Worm (Caenorhabditis elegans) whole organism, late embryonic: ENCODE results near the gene sdpn-1.

Source experiments
- C38D4.7 ChIP-seq: fragments of 200-800 bp; sonication (Bioruptor generic); optimal IDR thresholded peaks from 2 replicates; lab custom pipeline; 2018; ENCODE audit warnings: mild to moderate bottlenecking, missing genetic modification characterization, moderate library complexity, missing compliant biosample characterization
- F13H6.1 ChIP-seq: sonication (generic microtip); optimal IDR thresholded peaks from 2 replicates; lab custom pipeline; 2016; ENCODE audit warnings: missing genetic modification characterization, missing compliant biosample characterization
- K02D7.2 ChIP-seq: sonication (generic microtip); optimal IDR thresholded peaks from 2 replicates; lab custom pipeline; 2017; ENCODE audit warnings: mild to moderate bottlenecking, missing genetic modification characterization, missing compliant biosample characterization
- K09A11.1 ChIP-seq: sonication (generic microtip); optimal IDR thresholded peaks from 2 replicates; lab custom pipeline; 2017; ENCODE audit warnings: antibody characterized with exemption, mild to moderate bottlenecking, missing genetic modification characterization, missing compliant biosample characterization; ENCODE audit not compliant: insufficient read depth
- Y22D7AL.16 ChIP-seq: sonication (generic microtip); optimal IDR thresholded peaks from 2 replicates; lab custom pipeline; 2016; ENCODE audit warnings: missing genetic modification characterization, missing compliant biosample characterization
- ahr-1 ChIP-seq: sonication (generic microtip); optimal IDR thresholded peaks from 2 replicates; lab custom pipeline; 2016; ENCODE audit warnings: missing genetic modification characterization, missing compliant biosample characterization
- ama-1 ChIP-seq: fragments of 150-350 bp; optimal IDR thresholded peaks from 2 replicates; lab custom pipeline; 2014
- ceh-18 ChIP-seq: sonication (generic microtip); optimal IDR thresholded peaks from 2 replicates; lab custom pipeline; 2016; ENCODE audit warnings: missing genetic modification characterization, missing compliant biosample characterization
- ceh-19 ChIP-seq: fragments of 200-800 bp; sonication (Bioruptor generic); optimal IDR thresholded peaks from 2 replicates; lab custom pipeline; 2018; ENCODE audit warnings: mild to moderate bottlenecking, missing genetic modification characterization, missing compliant biosample characterization
- ceh-22 ChIP-seq: sonication (generic microtip); optimal IDR thresholded peaks from 2 replicates; lab custom pipeline; 2017; ENCODE audit warnings: missing biosample characterization, missing genetic modification characterization
- ceh-31 ChIP-seq: sonication (generic microtip); optimal IDR thresholded peaks from 2 replicates; lab custom pipeline; 2016; ENCODE audit warnings: missing genetic modification characterization, missing compliant biosample characterization
- ceh-34 ChIP-seq: sonication (generic microtip); optimal IDR thresholded peaks from 2 replicates; lab custom pipeline; 2016; ENCODE audit warnings: mild to moderate bottlenecking, missing genetic modification characterization, missing compliant biosample characterization
- ceh-9 ChIP-seq: sonication (generic microtip); optimal IDR thresholded peaks from 2 replicates; lab custom pipeline; 2016; ENCODE audit warnings: mild to moderate bottlenecking, missing genetic modification characterization, inconsistent platforms, missing compliant biosample characterization
- che-1 ChIP-seq: sonication (generic microtip); optimal IDR thresholded peaks from 2 replicates; lab custom pipeline; 2016; ENCODE audit warnings: mild to moderate bottlenecking, missing genetic modification characterization, missing compliant biosample characterization
- elt-2 ChIP-seq: sonication (generic microtip); optimal IDR thresholded peaks from 2 replicates; lab custom pipeline; 2016; ENCODE audit warnings: missing genetic modification reagents, missing genetic modification characterization, missing compliant biosample characterization
- elt-4 ChIP-seq: sonication (generic microtip); optimal IDR thresholded peaks from 2 replicates; lab custom pipeline; 2016; ENCODE audit warnings: missing genetic modification characterization, missing compliant biosample characterization
- ets-4 ChIP-seq: sonication (generic microtip); optimal IDR thresholded peaks from 2 replicates; lab custom pipeline; 2016; ENCODE audit warnings: missing genetic modification characterization, missing compliant biosample characterization
- eyg-1 ChIP-seq: sonication (generic microtip); optimal IDR thresholded peaks from 2 replicates; lab custom pipeline; 2016; ENCODE audit warnings: missing genotype, missing genetic modification characterization, missing compliant biosample characterization
- fax-1 ChIP-seq: sonication (generic microtip); optimal IDR thresholded peaks from 2 replicates; lab custom pipeline; 2016; ENCODE audit warnings: missing genotype, missing genetic modification characterization, missing compliant biosample characterization
- hlh-13 ChIP-seq: fragments of 200-800 bp; sonication (Bioruptor generic); optimal IDR thresholded peaks from 2 replicates; lab custom pipeline; 2018; ENCODE audit warnings: mild to moderate bottlenecking, missing genetic modification characterization, missing compliant biosample characterization
- hlh-15 ChIP-seq: sonication (generic microtip); optimal IDR thresholded peaks from 2 replicates; lab custom pipeline; 2016; ENCODE audit warnings: missing genetic modification characterization, missing compliant biosample characterization
- hlh-30 ChIP-seq: sonication (generic microtip); optimal IDR thresholded peaks from 2 replicates; lab custom pipeline; 2017; ENCODE audit warnings: antibody characterized with exemption, missing genetic modification characterization, missing compliant biosample characterization; ENCODE audit not compliant: insufficient read depth
- hlh-6 ChIP-seq: sonication (generic microtip); optimal IDR thresholded peaks from 2 replicates; lab custom pipeline; 2016; ENCODE audit warnings: missing genotype, missing genetic modification characterization, missing compliant biosample characterization
- hlh-8 ChIP-seq: sonication (generic microtip); optimal IDR thresholded peaks from 2 replicates; lab custom pipeline; 2016; ENCODE audit warnings: missing genotype, missing genetic modification characterization, missing compliant biosample characterization
- lin-11 ChIP-seq: fragments of 200-800 bp; sonication (Bioruptor generic); optimal IDR thresholded peaks from 2 replicates; lab custom pipeline; 2018; ENCODE audit warnings: mild to moderate bottlenecking, missing genetic modification characterization, missing compliant biosample characterization
- madf-2 ChIP-seq: sonication (generic microtip); optimal IDR thresholded peaks from 2 replicates; lab custom pipeline; 2017; ENCODE audit warnings: missing genetic modification characterization, missing compliant biosample characterization
- nfya-1 ChIP-seq: sonication (generic microtip); optimal IDR thresholded peaks from 2 replicates; lab custom pipeline; 2017; ENCODE audit warnings: missing genetic modification characterization, mild to moderate bottlenecking, missing compliant biosample characterization, antibody characterized with exemption, moderate library complexity
- nhr-11 ChIP-seq: fragments of 150-350 bp; optimal IDR thresholded peaks from 2 replicates; lab custom pipeline; 2014; ENCODE audit warnings: missing biosample characterization, missing genetic modification characterization
- npax-4 ChIP-seq: sonication (generic microtip); optimal IDR thresholded peaks from 2 replicates; lab custom pipeline; 2016; ENCODE audit warnings: missing genetic modification characterization, missing compliant biosample characterization
- odd-2 ChIP-seq: sonication (generic microtip); optimal IDR thresholded peaks from 2 replicates; lab custom pipeline; 2017; ENCODE audit warnings: antibody characterized with exemption, mild to moderate bottlenecking, missing genetic modification characterization, missing compliant biosample characterization
- pag-3 ChIP-seq: sonication (generic microtip); optimal IDR thresholded peaks from 2 replicates; lab custom pipeline; 2016; ENCODE audit warnings: missing compliant biosample characterization, missing genetic modification characterization, borderline replicate concordance
- pax-1 ChIP-seq: fragments of 150-350 bp; optimal IDR thresholded peaks from 2 replicates; lab custom pipeline; 2014; ENCODE audit warnings: missing biosample characterization, missing genetic modification characterization
- pha-2 ChIP-seq: sonication (generic microtip); optimal IDR thresholded peaks from 2 replicates; lab custom pipeline; 2017; ENCODE audit warnings: mild to moderate bottlenecking, missing genetic modification characterization, missing compliant biosample characterization
- pha-4 ChIP-seq: fragments of 150-350 bp; optimal IDR thresholded peaks from 2 replicates; lab custom pipeline; 2018; ENCODE audit warnings: missing biosample characterization, missing genetic modification reagents, missing genetic modification characterization
- pqm-1 ChIP-seq: sonication (generic microtip); optimal IDR thresholded peaks from 2 replicates; lab custom pipeline; 2016; ENCODE audit warnings: missing genetic modification characterization, missing compliant biosample characterization
- pros-1 ChIP-seq: fragments of 150-350 bp; optimal IDR thresholded peaks from 2 replicates; lab custom pipeline; 2014; ENCODE audit warnings: missing biosample characterization, missing genetic modification reagents, missing genetic modification characterization
- rnt-1 ChIP-seq: sonication (generic microtip); optimal IDR thresholded peaks from 2 replicates; lab custom pipeline; 2016; ENCODE audit warnings: missing genetic modification characterization, missing compliant biosample characterization
- sdc-2 ChIP-seq: sonication (generic microtip); optimal IDR thresholded peaks from 2 replicates; lab custom pipeline; 2016; ENCODE audit warnings: missing genotype, missing genetic modification characterization, missing compliant biosample characterization
- sox-2 ChIP-seq: fragments of 200-800 bp; sonication (Bioruptor generic); IDR thresholded peaks from 2 replicates; pipeline ENCODE4 v1.3.6; 2022; ENCODE audit warnings: missing genetic modification reagents, missing genetic modification characterization, missing compliant biosample characterization
- tbx-2 ChIP-seq: sonication (generic microtip); optimal IDR thresholded peaks from 2 replicates; lab custom pipeline; 2016; ENCODE audit warnings: missing genetic modification characterization, missing compliant biosample characterization
- tbx-7 ChIP-seq: sonication (generic microtip); optimal IDR thresholded peaks from 2 replicates; lab custom pipeline; 2016; ENCODE audit warnings: missing genotype, missing genetic modification characterization, missing compliant biosample characterization
- ttx-3 ChIP-seq: sonication (generic microtip); optimal IDR thresholded peaks from 2 replicates; lab custom pipeline; 2016; ENCODE audit warnings: missing genetic modification reagents, missing genetic modification characterization, missing compliant biosample characterization
- unc-3 ChIP-seq, 2 experiments: fragments of 200-800 bp in 1 of 2; sonication (Bioruptor generic) in 1 of 2; sonication (generic microtip) in 1 of 2; conservative IDR thresholded peaks in 1 of 2; optimal IDR thresholded peaks in 1 of 2; 2 replicates each; pipeline versions ENCODE4 v1.3.6 to Lab custom; 2016 to 2022; ENCODE audit warnings: missing compliant biosample characterization in 2 of 2, missing genetic modification characterization in 2 of 2, missing genetic modification reagents in 1 of 2
- unc-55 ChIP-seq: sonication (generic microtip); optimal IDR thresholded peaks from 2 replicates; lab custom pipeline; 2017; ENCODE audit warnings: missing biosample characterization, missing genetic modification reagents, missing genetic modification characterization
- zip-5 ChIP-seq: sonication (generic microtip); optimal IDR thresholded peaks from 2 replicates; lab custom pipeline; 2016; ENCODE audit warnings: missing genetic modification characterization, missing compliant biosample characterization

The sdpn-1 gene

ce11 chrX:7975741-7976140 is 22.3 kb downstream of the sdpn-1 start:
- TF ChIP-seq ceh-34 (tag; lab: Kevin White, UChicago) (no peak), ceh-9 (no peak), ceh-18 (no peak), nfya-1 (tag; lab: Kevin White, UChicago) (no peak), fax-1 (tag; lab: Kevin White, UChicago) (no peak), nhr-11 (tag; lab: Kevin White, UChicago) (no peak), npax-4 (no peak)

DNA sequence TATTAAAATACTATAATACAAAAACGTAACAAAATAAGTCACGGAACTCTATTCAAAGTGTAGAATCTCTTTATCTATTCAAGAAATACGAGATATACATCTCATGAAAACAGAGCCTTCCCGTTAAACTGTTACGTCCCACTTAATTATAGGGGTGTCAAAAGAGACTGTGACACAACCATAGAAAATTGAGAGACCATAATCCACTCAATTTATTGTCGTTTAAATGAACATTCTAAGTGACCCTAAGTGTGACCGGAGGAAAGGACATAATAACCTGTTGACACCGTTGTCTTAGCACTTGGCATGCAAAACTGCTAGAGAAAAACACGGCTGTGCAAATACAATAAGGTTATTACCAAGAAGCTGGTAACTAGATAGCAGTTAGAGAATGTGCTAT is 29.5 kb downstream of the sdpn-1 start:
- no peak for TF ChIP-seq pros-1
- no peak for TF ChIP-seq ceh-19 (GFP tag; lab: Kevin White, UChicago)
- no peak for TF ChIP-seq unc-55
- no peak for TF ChIP-seq hlh-6 (tag; lab: Kevin White, UChicago)
- no peak for TF ChIP-seq che-1 (tag; lab: Kevin White, UChicago)
- TF ChIP-seq madf-2 (tag; lab: Kevin White, UChicago) = no peak
- no peak for TF ChIP-seq lin-11 (tag; lab: Kevin White, UChicago)
- TF ChIP-seq odd-2 (tag; lab: Kevin White, UChicago) = no peak
- TF ChIP-seq sdc-2 = no peak
- no peak for TF ChIP-seq ceh-22 (tag; lab: Kevin White, UChicago)

- TF ChIP-seq rnt-1 = peak; percentile 6
- TF ChIP-seq hlh-30 (tag; lab: Kevin White, UChicago) = no peak
- TF ChIP-seq, all 69 proteins: peak for 1
Observed at ce11 chrX:7965449-7965848, 32.6 kb downstream of the sdpn-1 start.

- peak; percentile 7 for TF ChIP-seq unc-55
- no peak for TF ChIP-seq ahr-1
- TF ChIP-seq sox-2 = no peak
Observed at ce11 chrX:7964022-7964421, 34.0 kb downstream of the sdpn-1 start.

ce11 chrX:7962056-7962485 is 36.0 kb downstream of the sdpn-1 start:
- no peak for TF ChIP-seq ahr-1
- no peak for TF ChIP-seq K02D7.2 (tag; lab: Kevin White, UChicago)
- TF ChIP-seq tbx-2 (tag; lab: Kevin White, UChicago) = peak; percentile 42
- no peak for TF ChIP-seq pax-1
- TF ChIP-seq npax-4 = no peak
- TF ChIP-seq sdc-2 = no peak
- TF ChIP-seq zip-5 (tag; lab: Kevin White, UChicago) = no peak
- no peak for TF ChIP-seq C38D4.7 (GFP tag; lab: Kevin White, UChicago)
- no peak for TF ChIP-seq ama-1 (lab: Kevin White, UChicago)
- peak; percentile 89 for TF ChIP-seq elt-2 (tag; lab: Kevin White, UChicago)
- TF ChIP-seq ttx-3 (tag; lab: Kevin White, UChicago) = no peak
- no peak for TF ChIP-seq pha-4
- TF ChIP-seq elt-4 (tag; lab: Kevin White, UChicago) = no peak
- peak; percentile 6 for TF ChIP-seq ceh-31 (tag; lab: Kevin White, UChicago)
- TF ChIP-seq unc-3 (GFP tag; conservative IDR thresholded peaks at IDR 0.05; lab: Robert Waterston, UW) = no peak
- no peak for TF ChIP-seq unc-3 (tag; optimal IDR thresholded peaks at IDR 0.05; lab: Kevin White, UChicago)
- TF ChIP-seq Y22D7AL.16 = no peak
- TF ChIP-seq hlh-15 (tag; lab: Kevin White, UChicago) = no peak
- no peak for TF ChIP-seq hlh-13 (GFP tag; lab: Kevin White, UChicago)
- TF ChIP-seq eyg-1 (tag; lab: Kevin White, UChicago) = no peak
- TF ChIP-seq madf-2 (tag; lab: Kevin White, UChicago) = no peak
- TF ChIP-seq pha-2 (tag; lab: Kevin White, UChicago) = no peak
- no peak for TF ChIP-seq tbx-7 (tag; lab: Kevin White, UChicago)
- TF ChIP-seq sox-2 = no peak
- TF ChIP-seq lin-11 (tag; lab: Kevin White, UChicago) = no peak
- no peak for TF ChIP-seq rnt-1
- TF ChIP-seq nfya-1 (tag; lab: Kevin White, UChicago) = no peak
- TF ChIP-seq ets-4 = no peak
- no peak for TF ChIP-seq F13H6.1
- no peak for TF ChIP-seq ceh-19 (GFP tag; lab: Kevin White, UChicago)
- no peak for TF ChIP-seq hlh-8 (tag; lab: Kevin White, UChicago)
- no peak for TF ChIP-seq K09A11.1 (tag; lab: Kevin White, UChicago)
- peak; percentile 29 for TF ChIP-seq hlh-30 (tag; lab: Kevin White, UChicago)
- TF ChIP-seq pag-3 (tag; lab: Kevin White, UChicago) = no peak
- peak; percentile 44 for TF ChIP-seq pqm-1 (tag; lab: Kevin White, UChicago)
